Worm (Caenorhabditis elegans): ENCODE data around the gene srh-76.

The srh-76 gene

ce11 chrV:5825478-5825877 lies 8.2 kb upstream of the srh-76 start:
- TF ChIP-seq mab-9 (GFP tag; IDR thresholded peaks at IDR 0.05) (no peak), efl-1 (optimal IDR thresholded peaks at IDR 0.05) (peak; percentile 6 to 24), efl-1 (GFP tag; optimal IDR thresholded peaks at IDR 0.05 in 1 of 2) (no peak)

- TF ChIP-seq lsy-2 (tag; optimal IDR thresholded peaks at IDR 0.05) (peak in 1 of 2 experiments; percentile 16), fkh-10 (GFP tag; optimal IDR thresholded peaks at IDR 0.05) (no peak), egl-27 (tag; optimal IDR thresholded peaks at IDR 0.05) (no peak), lin-35 (GFP tag; optimal IDR thresholded peaks at IDR 0.05) (peak in 1 of 2 experiments; percentile 11), dpl-1 (GFP tag; optimal IDR thresholded peaks at IDR 0.05) (peak in 2 of 3 experiments; percentile 3 to 38), tbx-2 (tag; optimal IDR thresholded peaks at IDR 0.05) (peak; percentile 14), F16B12.6 (tag; optimal IDR thresholded peaks at IDR 0.05) (peak; percentile 74), unc-98 (GFP tag; IDR thresholded peaks at IDR 0.05) (no peak), dsc-1 (tag; optimal IDR thresholded peaks at IDR 0.05) (no peak), efl-1 (optimal IDR thresholded peaks at IDR 0.05) (peak in 1 of 2 experiments; percentile 2), efl-1 (GFP tag; optimal IDR thresholded peaks at IDR 0.05 in 1 of 2) (peak; percentile 44 to 92), vab-15 (tag; optimal IDR thresholded peaks at IDR 0.05) (no peak)
Measured at ce11 chrV:5826592-5826991, 7.0 kb upstream of the srh-76 start, which contains the start of gene let-418. Gene let-418, plus strand, starts transcription at chrV:5826833.

- no peak for TF ChIP-seq egl-13 (tag; optimal IDR thresholded peaks at IDR 0.05)
- no peak for TF ChIP-seq efl-1 (optimal IDR thresholded peaks at IDR 0.05)
- TF ChIP-seq efl-1 (GFP tag; optimal IDR thresholded peaks at IDR 0.05 in 1 of 2), result peak in 1 of 2 experiments; percentile 80
Measured at ce11 chrV:5831253-5831652, 2.4 kb upstream of the srh-76 start.

- peak; percentile 9 for TF ChIP-seq nhr-47 (tag; optimal IDR thresholded peaks at IDR 0.05)
- TF ChIP-seq blmp-1 (tag; optimal IDR thresholded peaks at IDR 0.05), result peak; percentile 87
- no peak for TF ChIP-seq nhr-84 (tag; optimal IDR thresholded peaks at IDR 0.05)
- TF ChIP-seq aha-1 (tag; optimal IDR thresholded peaks at IDR 0.05), result no peak
- TF ChIP-seq unc-30 (tag; optimal IDR thresholded peaks at IDR 0.05), result no peak
- no peak for TF ChIP-seq efl-1 (optimal IDR thresholded peaks at IDR 0.05)
- TF ChIP-seq efl-1 (GFP tag; optimal IDR thresholded peaks at IDR 0.05 in 1 of 2), result no peak
- TF ChIP-seq ztf-11 (tag; optimal IDR thresholded peaks at IDR 0.05), result no peak
- no peak for TF ChIP-seq sup-37 (GFP tag; optimal IDR thresholded peaks at IDR 0.05)
- TF ChIP-seq C16A3.4 (tag; optimal IDR thresholded peaks at IDR 0.05), result peak; percentile 10
- no peak for TF ChIP-seq lin-13 (GFP tag; optimal IDR thresholded peaks at IDR 0.05)
- TF ChIP-seq lin-35 (GFP tag; optimal IDR thresholded peaks at IDR 0.05), result peak in 1 of 2 experiments; percentile 44
- peak; percentile 14 for TF ChIP-seq irx-1 (tag; optimal IDR thresholded peaks at IDR 0.05)
- TF ChIP-seq nhr-71 (tag; optimal IDR thresholded peaks at IDR 0.05), result peak; percentile 81
- no peak for TF ChIP-seq pax-3 (tag; optimal IDR thresholded peaks at IDR 0.05)
- no peak for TF ChIP-seq aly-2 (tag; optimal IDR thresholded peaks at IDR 0.05)
- TF ChIP-seq dpl-1 (GFP tag; optimal IDR thresholded peaks at IDR 0.05), result peak in 1 of 3 experiments; percentile 10
- no peak for TF ChIP-seq nhr-12 (tag; optimal IDR thresholded peaks at IDR 0.05)
- peak; percentile 57 for TF ChIP-seq nhr-19 (GFP tag; conservative IDR thresholded peaks at IDR 0.05)
- TF ChIP-seq nhr-85 (tag), result peak; percentile 97
- TF ChIP-seq zip-4 (GFP tag; optimal IDR thresholded peaks at IDR 0.05), result no peak
- TF ChIP-seq lin-14 (GFP tag; optimal IDR thresholded peaks at IDR 0.05), result peak; percentile 84
- no peak for TF ChIP-seq efl-3 (GFP tag; optimal IDR thresholded peaks at IDR 0.05)
- TF ChIP-seq mef-2 (tag; optimal IDR thresholded peaks at IDR 0.05), result no peak
- TF ChIP-seq nhr-90 (tag; optimal IDR thresholded peaks at IDR 0.05; ENCODE audit: poor library complexity), result peak; percentile 54
- no peak for TF ChIP-seq isw-1 (GFP tag; IDR thresholded peaks at IDR 0.05)
- no peak for TF ChIP-seq lin-39 (tag; optimal IDR thresholded peaks at IDR 0.05)
- peak in 3 of 6 experiments; percentile 7 to 85 (median 13) for TF ChIP-seq elt-3 (tag; optimal IDR thresholded peaks at IDR 0.05)
- TF ChIP-seq grh-1 (GFP tag; IDR thresholded peaks at IDR 0.05), result no peak
- no peak for TF ChIP-seq lin-15B (tag; optimal IDR thresholded peaks at IDR 0.05)
- TF ChIP-seq sox-4 (tag; optimal IDR thresholded peaks at IDR 0.05), result no peak
- TF ChIP-seq nhr-20 (tag; optimal IDR thresholded peaks at IDR 0.05), result peak; percentile 89
- peak; percentile 66 for TF ChIP-seq tbx-2 (tag; optimal IDR thresholded peaks at IDR 0.05)
- TF ChIP-seq mdl-1 (tag; optimal IDR thresholded peaks at IDR 0.05), result peak in 1 of 2 experiments; percentile 45
- peak; percentile 66 for TF ChIP-seq snu-23 (GFP tag; optimal IDR thresholded peaks at IDR 0.05)
- no peak for TF ChIP-seq nhr-28 (tag; optimal IDR thresholded peaks at IDR 0.05)
Measured at ce11 chrV:5832799-5833198, 832 bp upstream of the srh-76 start.

Measured in whole organism, L1 larva.